Worm (Caenorhabditis elegans): Measurements from ENCODE around the gene C11E4.7.

DNA sequence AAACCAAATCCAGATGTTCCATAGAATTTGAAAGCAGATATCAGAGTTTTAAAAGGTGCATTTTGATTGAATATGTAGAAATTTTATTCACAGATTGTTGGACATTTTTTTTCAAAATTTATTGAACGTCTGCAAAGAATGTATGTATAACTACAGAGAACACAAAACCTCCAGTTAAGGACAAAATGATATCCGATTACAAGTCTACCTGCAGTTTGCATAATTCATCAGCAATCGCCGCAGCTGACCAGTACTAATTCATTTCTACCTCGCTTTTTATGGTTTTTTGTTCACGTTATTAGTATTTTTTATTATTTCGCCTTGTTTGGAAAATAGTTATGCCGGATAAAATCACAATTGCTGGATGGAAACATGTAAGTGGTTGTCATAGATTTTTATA, 27.9 kb upstream of the C11E4.7 start, which contains the start of gene del-8:
- TF ChIP-seq him-1 (tag; optimal IDR thresholded peaks at IDR 0.05) (no peak), dao-5 (tag; optimal IDR thresholded peaks at IDR 0.05) (no peak)
